Fruit fly (Drosophila melanogaster) whole organism, embryonic: ENCODE data around the gene Nepl7.

ENCODE experiments used
- Abd-B ChIP-seq: fragments of 200-800 bp; sonication (Bioruptor generic); optimal IDR thresholded peaks from 2 replicates; lab custom pipeline; 2018; ENCODE audit warnings: missing biosample characterization, mild to moderate bottlenecking, missing genetic modification characterization, moderate library complexity
- Atf3 ChIP-seq: fragments of 200-800 bp; sonication (Bioruptor generic); optimal IDR thresholded peaks from 3 replicates; lab custom pipeline; 2016; ENCODE audit warnings: missing biosample characterization, missing genetic modification characterization
- CG10462 ChIP-seq: fragments of 200-800 bp; sonication (Bioruptor generic); optimal IDR thresholded peaks from 2 replicates; lab custom pipeline; 2016; ENCODE audit warnings: missing biosample characterization, missing genetic modification characterization
- CG10959 ChIP-seq: fragments of 200-800 bp; sonication (Bioruptor generic); IDR thresholded peaks from 2 replicates; pipeline ENCODE4 v1.3.6; 2022; ENCODE audit warnings: missing biosample characterization, missing genetic modification characterization
- CG11456 ChIP-seq: fragments of 200-800 bp; sonication (Bioruptor generic); IDR thresholded peaks from 3 replicates; pipeline ENCODE4 v1.3.6; 2022; ENCODE audit warnings: missing biosample characterization, missing genetic modification characterization
- CG11723 ChIP-seq: fragments of 200-800 bp; sonication (Bioruptor generic); optimal IDR thresholded peaks from 2 replicates; lab custom pipeline; 2017; ENCODE audit warnings: missing biosample characterization, mild to moderate bottlenecking, missing genetic modification characterization
- CG12071 ChIP-seq: fragments of 200-800 bp; sonication (Bioruptor generic); optimal IDR thresholded peaks from 3 replicates; lab custom pipeline; 2018; ENCODE audit warnings: missing biosample characterization, mild to moderate bottlenecking, missing genetic modification characterization
- CG12659 ChIP-seq: fragments of 200-800 bp; sonication (Bioruptor generic); optimal IDR thresholded peaks from 3 replicates; lab custom pipeline; 2017; ENCODE audit warnings: mild to moderate bottlenecking, missing biosample characterization, missing genetic modification reagents, missing genetic modification characterization
- CG12744 ChIP-seq: fragments of 200-800 bp; sonication (Bioruptor generic); optimal IDR thresholded peaks from 2 replicates; lab custom pipeline; 2016; ENCODE audit warnings: missing biosample characterization, missing genetic modification characterization
- CG13287 ChIP-seq: fragments of 200-800 bp; sonication (Bioruptor generic); IDR thresholded peaks from 2 replicates; pipeline ENCODE4 v1.3.6; 2022; ENCODE audit warnings: missing biosample characterization, missing genetic modification characterization; ENCODE audit not compliant: partially characterized antibody
- CG13624 ChIP-seq: fragments of 200-800 bp; sonication (Bioruptor generic); optimal IDR thresholded peaks from 2 replicates; lab custom pipeline; 2016; ENCODE audit warnings: missing biosample characterization, missing genetic modification characterization
- CG13894 ChIP-seq: fragments of 200-800 bp; sonication (Bioruptor generic); optimal IDR thresholded peaks from 3 replicates; lab custom pipeline; 2018; ENCODE audit warnings: missing biosample characterization, mild to moderate bottlenecking, missing genetic modification characterization, moderate library complexity
- CG15269 ChIP-seq: fragments of 200-800 bp; sonication (Bioruptor generic); optimal IDR thresholded peaks from 2 replicates; lab custom pipeline; 2018; ENCODE audit warnings: missing biosample characterization, mild to moderate bottlenecking, missing genetic modification characterization, moderate library complexity
- CG1529 ChIP-seq: fragments of 200-800 bp; sonication (Bioruptor generic); optimal IDR thresholded peaks from 3 replicates; lab custom pipeline; 2018; ENCODE audit warnings: missing biosample characterization, missing genetic modification characterization
- CG15696 ChIP-seq: fragments of 200-800 bp; sonication (Bioruptor generic); optimal IDR thresholded peaks from 2 replicates; lab custom pipeline; 2019; ENCODE audit warnings: missing biosample characterization, mild to moderate bottlenecking, missing genetic modification characterization, moderate library complexity
- CG30431 ChIP-seq: fragments of 200-800 bp; sonication (Bioruptor generic); optimal IDR thresholded peaks from 2 replicates; lab custom pipeline; 2017; ENCODE audit warnings: missing biosample characterization, missing genetic modification characterization
- CG31388 ChIP-seq: fragments of 200-800 bp; sonication (Bioruptor generic); optimal IDR thresholded peaks from 2 replicates; lab custom pipeline; 2016; ENCODE audit warnings: missing biosample characterization, missing genetic modification characterization
- CG3163 ChIP-seq: fragments of 200-800 bp; sonication (Bioruptor generic); optimal IDR thresholded peaks from 3 replicates; lab custom pipeline; 2016; ENCODE audit warnings: missing biosample characterization, missing genetic modification characterization
- CG7357 ChIP-seq: fragments of 200-800 bp; sonication (Bioruptor generic); IDR thresholded peaks from 3 replicates; pipeline ENCODE4 v1.3.6; 2022; ENCODE audit warnings: missing biosample characterization, missing genetic modification characterization
- CG7963 ChIP-seq: fragments of 200-800 bp; sonication (Bioruptor generic); IDR thresholded peaks from 3 replicates; pipeline ENCODE4 v1.3.6; 2022; ENCODE audit warnings: missing biosample characterization, missing genetic modification characterization; ENCODE audit not compliant: partially characterized antibody
- CG9215 ChIP-seq: fragments of 200-800 bp; sonication (Bioruptor generic); IDR thresholded peaks from 2 replicates; pipeline ENCODE4 v1.3.6; 2022; ENCODE audit warnings: missing biosample characterization, missing genetic modification characterization
- CG9876 ChIP-seq: fragments of 200-800 bp; sonication (Bioruptor generic); optimal IDR thresholded peaks from 2 replicates; lab custom pipeline; 2016; ENCODE audit warnings: missing biosample characterization, missing genetic modification characterization
- CG9932 ChIP-seq: fragments of 200-800 bp; sonication (Bioruptor generic); IDR thresholded peaks from 2 replicates; pipeline ENCODE4 v1.3.6; 2022; ENCODE audit warnings: missing biosample characterization, missing genetic modification characterization
- Dfd ChIP-seq, 2 experiments: fragments of >200 bp; optimal IDR thresholded peaks; 2 replicates each; lab custom pipeline; 2017; ENCODE audit warnings: missing biosample characterization in 2 of 2, missing genetic modification characterization in 2 of 2
- Dip3 ChIP-seq: fragments of 200-800 bp; sonication (Bioruptor generic); optimal IDR thresholded peaks from 3 replicates; lab custom pipeline; 2016; ENCODE audit warnings: missing biosample characterization, missing genetic modification characterization
- GATAe ChIP-seq: fragments of 200-800 bp; sonication (Bioruptor generic); conservative IDR thresholded peaks from 2 replicates; pipeline ENCODE4 v1.3.6; 2022; ENCODE audit warnings: missing biosample characterization, missing genetic modification characterization
- HmgD ChIP-seq: fragments of 200-800 bp; sonication (Bioruptor generic); optimal IDR thresholded peaks from 3 replicates; lab custom pipeline; 2016; ENCODE audit warnings: missing biosample characterization, missing genetic modification characterization
- Lhr ChIP-seq: fragments of 200-800 bp; sonication (Bioruptor generic); optimal IDR thresholded peaks from 3 replicates; lab custom pipeline; 2017; ENCODE audit warnings: mild to moderate bottlenecking, missing biosample characterization, missing genetic modification reagents, missing genetic modification characterization
- Mad ChIP-seq: fragments of 200-800 bp; sonication (Bioruptor generic); optimal IDR thresholded peaks from 2 replicates; lab custom pipeline; 2016; ENCODE audit warnings: missing biosample characterization, missing genetic modification characterization
- Opbp ChIP-seq: fragments of 200-800 bp; sonication (Bioruptor generic); IDR thresholded peaks from 3 replicates; pipeline ENCODE4 v1.3.6; 2022; ENCODE audit warnings: missing biosample characterization, missing genetic modification characterization; ENCODE audit not compliant: partially characterized antibody
- Sry-β ChIP-seq: fragments of 200-800 bp; sonication (Bioruptor generic); optimal IDR thresholded peaks from 2 replicates; lab custom pipeline; 2018; ENCODE audit warnings: missing biosample characterization, mild to moderate bottlenecking, missing genetic modification characterization, moderate library complexity
- Stat92E ChIP-seq, 3 experiments: fragments of >200 bp in 2 of 3; fragments of 200-800 bp in 1 of 3; sonication (Bioruptor generic) in 1 of 3; optimal IDR thresholded peaks; 2 replicates each; lab custom pipeline; 2017 to 2019; ENCODE audit warnings: missing biosample characterization in 3 of 3, missing genetic modification characterization in 3 of 3, mild to moderate bottlenecking in 1 of 3, moderate library complexity in 1 of 3
- ato ChIP-seq: fragments of 200-800 bp; sonication (Bioruptor generic); IDR thresholded peaks from 2 replicates; pipeline ENCODE4 v1.3.6; 2022; ENCODE audit warnings: missing biosample characterization, missing genetic modification characterization; ENCODE audit not compliant: partially characterized antibody
- dan ChIP-seq: fragments of 200-800 bp; sonication (Bioruptor generic); IDR thresholded peaks from 2 replicates; pipeline ENCODE4 v1.3.6; 2022; ENCODE audit warnings: missing biosample characterization, missing genetic modification characterization
- esg ChIP-seq: fragments of 200-800 bp; sonication (Bioruptor generic); conservative IDR thresholded peaks from 2 replicates; pipeline ENCODE4 v1.3.6; 2022; ENCODE audit warnings: missing biosample characterization, missing genetic modification characterization
- gem ChIP-seq: fragments of 200-800 bp; sonication (Bioruptor generic); optimal IDR thresholded peaks from 2 replicates; lab custom pipeline; 2019; ENCODE audit warnings: missing biosample characterization, mild to moderate bottlenecking, missing genetic modification characterization, moderate library complexity
- ham ChIP-seq: fragments of 200-800 bp; sonication (Bioruptor generic); IDR thresholded peaks from 2 replicates; pipeline ENCODE4 v1.3.6; 2022; ENCODE audit warnings: missing biosample characterization, missing genetic modification characterization
- hb ChIP-seq: fragments of 200-800 bp; sonication (Bioruptor generic); IDR thresholded peaks from 3 replicates; pipeline ENCODE4 v1.3.6; 2022; ENCODE audit warnings: missing biosample characterization, missing genetic modification characterization; ENCODE audit not compliant: partially characterized antibody
- insv ChIP-seq, 2 experiments: fragments of 200-800 bp; sonication (Bioruptor generic); optimal IDR thresholded peaks; 3 replicates each; lab custom pipeline; 2016 to 2018; ENCODE audit warnings: missing biosample characterization in 2 of 2, missing genetic modification characterization in 2 of 2
- kni ChIP-seq: fragments of 200-800 bp; sonication (Bioruptor generic); optimal IDR thresholded peaks from 3 replicates; lab custom pipeline; 2017; ENCODE audit warnings: mild to moderate bottlenecking, missing biosample characterization, missing genetic modification reagents, missing genetic modification characterization
- lab ChIP-seq: fragments of 200-800 bp; sonication (Bioruptor generic); optimal IDR thresholded peaks from 3 replicates; lab custom pipeline; 2017; ENCODE audit warnings: missing biosample characterization, missing genetic modification characterization, mild to moderate bottlenecking, moderate library complexity, missing genetic modification reagents
- lbe ChIP-seq: fragments of 200-800 bp; sonication (Bioruptor generic); optimal IDR thresholded peaks from 2 replicates; lab custom pipeline; 2016; ENCODE audit warnings: missing biosample characterization, mild to moderate bottlenecking, missing genetic modification characterization
- maf-S ChIP-seq: fragments of 200-800 bp; sonication (Bioruptor generic); optimal IDR thresholded peaks from 2 replicates; lab custom pipeline; 2016; ENCODE audit warnings: missing biosample characterization, missing genetic modification characterization
- mld ChIP-seq: fragments of 200-800 bp; sonication (Bioruptor generic); IDR thresholded peaks from 3 replicates; pipeline ENCODE4 v1.3.6; 2022; ENCODE audit warnings: missing biosample characterization, missing genetic modification characterization; ENCODE audit not compliant: partially characterized antibody
- nau ChIP-seq: fragments of 200-800 bp; sonication (Bioruptor generic); optimal IDR thresholded peaks from 3 replicates; lab custom pipeline; 2017; ENCODE audit warnings: missing biosample characterization, mild to moderate bottlenecking, missing genetic modification characterization, missing genetic modification reagents
- nom ChIP-seq: fragments of 200-800 bp; sonication (Bioruptor generic); optimal IDR thresholded peaks from 2 replicates; lab custom pipeline; 2017; ENCODE audit warnings: missing biosample characterization, missing genetic modification characterization, mild to moderate bottlenecking, moderate library complexity, missing genetic modification reagents
- phol ChIP-seq: fragments of 200-800 bp; sonication (Bioruptor generic); optimal IDR thresholded peaks from 3 replicates; lab custom pipeline; 2018; ENCODE audit warnings: missing biosample characterization, mild to moderate bottlenecking, missing genetic modification characterization, moderate library complexity
- pnt ChIP-seq: fragments of 200-800 bp; sonication (Bioruptor generic); optimal IDR thresholded peaks from 3 replicates; lab custom pipeline; 2016; ENCODE audit warnings: missing biosample characterization, missing genetic modification characterization
- pum ChIP-seq: fragments of 200-800 bp; sonication (Bioruptor generic); optimal IDR thresholded peaks from 2 replicates; lab custom pipeline; 2016; ENCODE audit warnings: missing biosample characterization, missing genetic modification characterization
- scrt ChIP-seq: fragments of 200-800 bp; sonication (Bioruptor generic); optimal IDR thresholded peaks from 2 replicates; lab custom pipeline; 2018; ENCODE audit warnings: missing biosample characterization, mild to moderate bottlenecking, missing genetic modification characterization, moderate library complexity
- sim ChIP-seq: fragments of 200-800 bp; sonication (Bioruptor generic); IDR thresholded peaks from 2 replicates; pipeline ENCODE4 v1.3.6; 2022; ENCODE audit warnings: missing biosample characterization, missing genetic modification characterization

The Nepl7 gene

DNA sequence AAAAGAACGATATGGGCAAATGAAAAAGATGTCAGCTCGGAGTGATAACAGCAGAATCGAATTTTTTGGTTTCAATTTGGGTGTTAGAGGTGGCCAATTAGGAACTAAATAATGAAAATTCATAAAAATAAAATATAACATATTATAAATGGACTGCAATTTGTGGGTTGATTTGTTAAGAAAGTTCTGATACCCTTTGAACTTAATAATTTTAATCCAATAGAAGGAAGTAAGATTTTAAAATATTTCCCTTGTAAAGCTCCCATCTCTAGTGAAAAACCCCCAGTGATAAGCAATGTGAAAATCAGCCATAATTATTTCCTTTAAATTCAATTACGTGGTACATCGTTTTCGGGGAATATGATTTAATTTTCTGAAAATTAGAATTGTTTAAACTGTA, 25.2 kb downstream of the Nepl7 start (continued):
- TF ChIP-seq CG13287, result no peak
- TF ChIP-seq CG30431 (GFP tag; lab: Kevin White, UChicago), result no peak
- TF ChIP-seq CG7963 (GFP tag; lab: Robert Waterston, UW), result no peak
- TF ChIP-seq mld (GFP tag; lab: Robert Waterston, UW), result no peak
- no peak for TF ChIP-seq sim (GFP tag; lab: Robert Waterston, UW)
- TF ChIP-seq CG10959 (GFP tag; lab: Robert Waterston, UW), result no peak
- TF ChIP-seq Stat92E (GFP tag; optimal IDR thresholded peaks at IDR 0.05; lab: Kevin White, UChicago), result no peak
- no peak for TF ChIP-seq CG12744 (GFP tag; lab: Kevin White, UChicago)
- peak; percentile 57 for TF ChIP-seq lab (GFP tag; lab: Kevin White, UChicago)
- TF ChIP-seq Dip3, result no peak
- TF ChIP-seq Abd-B (GFP tag; lab: Kevin White, UChicago), result no peak
- no peak for TF ChIP-seq CG15696 (tag; lab: Kevin White, UChicago)
- TF ChIP-seq Mad (GFP tag; lab: Kevin White, UChicago), result no peak
- no peak for TF ChIP-seq CG3163 (GFP tag; lab: Kevin White, UChicago)
- no peak for TF ChIP-seq CG10462 (GFP tag; lab: Kevin White, UChicago)
- no peak for TF ChIP-seq dan (GFP tag; lab: Robert Waterston, UW)
- no peak for TF ChIP-seq ato
- TF ChIP-seq scrt (GFP tag; lab: Kevin White, UChicago), result no peak
- TF ChIP-seq pum, result no peak
- TF ChIP-seq CG11723 (GFP tag; lab: Kevin White, UChicago), result no peak
- no peak for TF ChIP-seq CG7357
- peak; percentile 35 for TF ChIP-seq CG15269 (tag; lab: Kevin White, UChicago)
- TF ChIP-seq CG12071 (GFP tag; lab: Kevin White, UChicago), result no peak
- TF ChIP-seq CG9876 (GFP tag; lab: Kevin White, UChicago), result no peak
- TF ChIP-seq lbe (GFP tag; lab: Kevin White, UChicago), result no peak
- TF ChIP-seq CG9215, result no peak
- peak; percentile 27 for TF ChIP-seq phol (tag; lab: Kevin White, UChicago)
- no peak for TF ChIP-seq CG9932 (GFP tag; lab: Robert Waterston, UW)
- TF ChIP-seq CG12659 (GFP tag; lab: Kevin White, UChicago), result no peak
- TF ChIP-seq insv (GFP tag; optimal IDR thresholded peaks at IDR 0.05; lab: Kevin White, UChicago), result no peak
- no peak for TF ChIP-seq maf-S (GFP tag; lab: Kevin White, UChicago)
- peak; percentile 65 for TF ChIP-seq gem (tag; lab: Kevin White, UChicago)
- no peak for TF ChIP-seq kni
- no peak for TF ChIP-seq HmgD (GFP tag; lab: Kevin White, UChicago)
- TF ChIP-seq CG13624 (GFP tag; lab: Kevin White, UChicago), result no peak
- no peak for TF ChIP-seq CG11456
- no peak for TF ChIP-seq Atf3 (GFP tag; lab: Kevin White, UChicago)
- TF ChIP-seq CG1529, result no peak
- TF ChIP-seq hb (GFP tag; lab: Robert Waterston, UW), result no peak
- no peak for TF ChIP-seq Opbp
- no peak for TF ChIP-seq CG13894
- no peak for TF ChIP-seq ham (GFP tag; lab: Robert Waterston, UW)
- no peak for TF ChIP-seq Sry-β (GFP tag; lab: Kevin White, UChicago)
- no peak for TF ChIP-seq nom (GFP tag; lab: Kevin White, UChicago)
- no peak for TF ChIP-seq Dfd (GFP tag; optimal IDR thresholded peaks at IDR 0.05; lab: Kevin White, UChicago)
- no peak for TF ChIP-seq nau
- no peak for TF ChIP-seq pnt (GFP tag; lab: Kevin White, UChicago)
- TF ChIP-seq GATAe (GFP tag; lab: Robert Waterston, UW), result peak; percentile 31; the same call in 1 of the 2 replicates
- TF ChIP-seq esg (GFP tag; lab: Robert Waterston, UW), result no peak
- no peak for TF ChIP-seq Lhr (GFP tag; lab: Kevin White, UChicago)
- no peak for TF ChIP-seq CG31388
